Fruit fly (Drosophila melanogaster) whole organism, embryonic: ENCODE measurements around the gene CG9389.
A peak's percentile ranks its signal among the peaks of the same experiment; 100 is the strongest.

ENCODE experiments used
- Antp ChIP-seq: fragments of 200-800 bp; sonication (Bioruptor generic); optimal IDR thresholded peaks from 3 replicates; lab custom pipeline; 2016; ENCODE audit warnings: missing biosample characterization, missing genetic modification characterization
- Asciz ChIP-seq: fragments of 200-800 bp; sonication (Bioruptor generic); optimal IDR thresholded peaks from 2 replicates; lab custom pipeline; 2017; ENCODE audit warnings: missing biosample characterization, mild to moderate bottlenecking, missing genetic modification characterization, missing genetic modification reagents
- Bgb ChIP-seq: fragments of 200-800 bp; sonication (Bioruptor generic); IDR thresholded peaks from 2 replicates; pipeline ENCODE4 v1.3.6; 2022; ENCODE audit warnings: missing biosample characterization, missing genetic modification characterization; ENCODE audit not compliant: partially characterized antibody
- CG12659 ChIP-seq: fragments of 200-800 bp; sonication (Bioruptor generic); optimal IDR thresholded peaks from 3 replicates; lab custom pipeline; 2017; ENCODE audit warnings: mild to moderate bottlenecking, missing biosample characterization, missing genetic modification reagents, missing genetic modification characterization
- CG14667 ChIP-seq: fragments of 200-800 bp; sonication (Bioruptor generic); IDR thresholded peaks from 2 replicates; pipeline ENCODE4 v1.3.6; 2022; ENCODE audit warnings: missing biosample characterization, missing genetic modification characterization
- CG15479 ChIP-seq: fragments of 200-800 bp; sonication (Bioruptor generic); optimal IDR thresholded peaks from 3 replicates; lab custom pipeline; 2019; ENCODE audit warnings: missing biosample characterization, mild to moderate bottlenecking, missing genetic modification characterization, moderate library complexity
- CG17361 ChIP-seq: fragments of 200-800 bp; sonication (Bioruptor generic); IDR thresholded peaks from 3 replicates; pipeline ENCODE4 v1.3.6; 2022; ENCODE audit warnings: missing biosample characterization, missing genetic modification characterization
- CG18476 ChIP-seq: fragments of 200-800 bp; sonication (Bioruptor generic); optimal IDR thresholded peaks from 2 replicates; lab custom pipeline; 2016; ENCODE audit warnings: missing biosample characterization, mild to moderate bottlenecking, missing genetic modification characterization
- CG2199 ChIP-seq: fragments of 200-800 bp; sonication (Bioruptor generic); IDR thresholded peaks from 3 replicates; pipeline ENCODE4 v1.3.6; 2022; ENCODE audit warnings: missing biosample characterization, missing genetic modification characterization
- CG32772 ChIP-seq: fragments of 200-800 bp; sonication (Bioruptor generic); IDR thresholded peaks from 2 replicates; pipeline ENCODE4 v1.3.6; 2022; ENCODE audit warnings: missing biosample characterization, missing genetic modification characterization
- CG3838 ChIP-seq: fragments of 200-800 bp; sonication (Bioruptor generic); optimal IDR thresholded peaks from 3 replicates; lab custom pipeline; 2016; ENCODE audit warnings: missing biosample characterization, missing genetic modification characterization
- CG4360 ChIP-seq: fragments of 200-800 bp; sonication (Bioruptor generic); IDR thresholded peaks from 2 replicates; pipeline ENCODE4 v1.3.6; 2022; ENCODE audit warnings: missing biosample characterization, missing genetic modification characterization
- CG4617 ChIP-seq: fragments of 200-800 bp; sonication (Bioruptor generic); optimal IDR thresholded peaks from 3 replicates; lab custom pipeline; 2016; ENCODE audit warnings: missing biosample characterization, missing genetic modification characterization, borderline replicate concordance
- CG4854 ChIP-seq: fragments of 200-800 bp; sonication (Bioruptor generic); optimal IDR thresholded peaks from 2 replicates; lab custom pipeline; 2016; ENCODE audit warnings: missing biosample characterization, missing genetic modification characterization, inconsistent platforms
- CG5953 ChIP-seq: fragments of 200-800 bp; sonication (Bioruptor generic); IDR thresholded peaks from 2 replicates; pipeline ENCODE4 v1.3.6; 2022; ENCODE audit warnings: missing biosample characterization, missing genetic modification characterization
- CG6765 ChIP-seq: fragments of 200-800 bp; sonication (Bioruptor generic); optimal IDR thresholded peaks from 3 replicates; lab custom pipeline; 2017; ENCODE audit warnings: missing biosample characterization, mild to moderate bottlenecking, missing genetic modification characterization
- CG8478 ChIP-seq: fragments of >200 bp; optimal IDR thresholded peaks from 2 replicates; lab custom pipeline; 2018
- CTCF ChIP-seq: fragments of 200-800 bp; sonication (Bioruptor generic); optimal IDR thresholded peaks from 2 replicates; lab custom pipeline; 2017; ENCODE audit warnings: missing biosample characterization, mild to moderate bottlenecking, missing genetic modification characterization, moderate library complexity
- CrebB ChIP-seq: fragments of 200-800 bp; sonication (Bioruptor generic); optimal IDR thresholded peaks from 3 replicates; lab custom pipeline; 2018; ENCODE audit warnings: missing biosample characterization, mild to moderate bottlenecking, missing genetic modification characterization
- D19B ChIP-seq: fragments of 200-800 bp; sonication (Bioruptor generic); optimal IDR thresholded peaks from 2 replicates; lab custom pipeline; 2017; ENCODE audit warnings: missing biosample characterization, mild to moderate bottlenecking, missing genetic modification characterization
- Dbx ChIP-seq: fragments of 200-800 bp; sonication (Bioruptor generic); IDR thresholded peaks from 3 replicates; pipeline ENCODE4 v1.3.6; 2022; ENCODE audit warnings: missing biosample characterization, missing genetic modification characterization
- Deaf1 ChIP-seq: fragments of 200-800 bp; optimal IDR thresholded peaks from 3 replicates; lab custom pipeline; 2019; ENCODE audit warnings: missing biosample characterization, mild to moderate bottlenecking, missing genetic modification characterization, moderate library complexity
- Gug ChIP-seq: fragments of 200-800 bp; sonication (Bioruptor generic); IDR thresholded peaks from 4 replicates; pipeline ENCODE4 v1.3.6; 2022; ENCODE audit warnings: missing biosample characterization, missing genetic modification characterization
- Med ChIP-seq: fragments of 200-800 bp; sonication (Bioruptor generic); peaks from one replicate; lab custom pipeline; 2016; ENCODE audit warnings: missing biosample characterization, missing genetic modification characterization, mild to moderate bottlenecking, inconsistent platforms, moderate library complexity
- NK7.1 ChIP-seq: fragments of 200-800 bp; sonication (Bioruptor generic); optimal IDR thresholded peaks from 3 replicates; lab custom pipeline; 2016; ENCODE audit warnings: missing biosample characterization, missing genetic modification characterization
- Nf-YB ChIP-seq: fragments of 200-800 bp; sonication (Bioruptor generic); optimal IDR thresholded peaks from 3 replicates; lab custom pipeline; 2019; ENCODE audit warnings: missing biosample characterization, mild to moderate bottlenecking, missing genetic modification characterization, moderate library complexity
- Pdp1 ChIP-seq, 2 experiments: fragments of 200-800 bp; sonication (Bioruptor generic); optimal IDR thresholded peaks; 3 replicates each; lab custom pipeline; 2016; ENCODE audit warnings: missing biosample characterization in 2 of 2, missing genetic modification characterization in 2 of 2, mild to moderate bottlenecking in 1 of 2, moderate library complexity in 1 of 2
- Poxn ChIP-seq: fragments of 200-800 bp; sonication (Bioruptor generic); IDR thresholded peaks from 2 replicates; pipeline ENCODE4 v1.3.6; 2022; ENCODE audit warnings: missing biosample characterization, missing genetic modification characterization
- al ChIP-seq: fragments of 200-800 bp; sonication (Bioruptor generic); IDR thresholded peaks from 2 replicates; pipeline ENCODE4 v1.3.6; 2022; ENCODE audit warnings: missing biosample characterization, missing genetic modification characterization
- cad ChIP-seq: fragments of >200 bp; optimal IDR thresholded peaks from 2 replicates; lab custom pipeline; 2017; ENCODE audit warnings: missing biosample characterization, missing genetic modification characterization
- croc ChIP-seq: fragments of 200-800 bp; sonication (Bioruptor generic); conservative IDR thresholded peaks from 3 replicates; pipeline ENCODE4 v1.3.6; 2022; ENCODE audit warnings: missing biosample characterization, missing genetic modification characterization
- dpn ChIP-seq, 2 experiments: fragments of 200-800 bp; sonication (Bioruptor generic); optimal IDR thresholded peaks; 3 replicates each; lab custom pipeline; 2016; ENCODE audit warnings: missing biosample characterization in 2 of 2, missing genetic modification characterization in 2 of 2
- emc ChIP-seq: fragments of 200-800 bp; sonication (Bioruptor generic); optimal IDR thresholded peaks from 2 replicates; lab custom pipeline; 2016; ENCODE audit warnings: missing biosample characterization, missing genetic modification characterization
- esg ChIP-seq: fragments of 200-800 bp; sonication (Bioruptor generic); conservative IDR thresholded peaks from 2 replicates; pipeline ENCODE4 v1.3.6; 2022; ENCODE audit warnings: missing biosample characterization, missing genetic modification characterization
- ewg ChIP-seq: fragments of 200-800 bp; sonication (Bioruptor generic); optimal IDR thresholded peaks from 3 replicates; lab custom pipeline; 2017; ENCODE audit warnings: mild to moderate bottlenecking, missing biosample characterization, missing genetic modification reagents, missing genetic modification characterization
- gfzf ChIP-seq: fragments of 200-800 bp; sonication (Bioruptor generic); optimal IDR thresholded peaks from 2 replicates; lab custom pipeline; 2016; ENCODE audit warnings: missing biosample characterization, mild to moderate bottlenecking, missing genetic modification characterization, moderate library complexity
- grn ChIP-seq: fragments of 200-800 bp; sonication (Bioruptor generic); optimal IDR thresholded peaks from 3 replicates; lab custom pipeline; 2017; ENCODE audit warnings: missing biosample characterization, missing genetic modification characterization
- gro ChIP-seq: fragments of 200-800 bp; sonication (Bioruptor generic); optimal IDR thresholded peaks from 2 replicates; lab custom pipeline; 2016; ENCODE audit warnings: missing biosample characterization, missing genetic modification characterization
- gsb ChIP-seq: fragments of 200-800 bp; sonication (Bioruptor generic); IDR thresholded peaks from 2 replicates; pipeline ENCODE4 v1.3.6; 2022; ENCODE audit warnings: missing biosample characterization, missing genetic modification characterization
- pfk ChIP-seq: fragments of 200-800 bp; sonication (Bioruptor generic); optimal IDR thresholded peaks from 2 replicates; lab custom pipeline; 2018; ENCODE audit warnings: missing biosample characterization, mild to moderate bottlenecking, missing genetic modification characterization, moderate library complexity
- prd ChIP-seq, 3 experiments: fragments of >200 bp in 2 of 3; fragments of 200-800 bp in 1 of 3; sonication (Bioruptor generic) in 1 of 3; optimal IDR thresholded peaks in 2 of 3; IDR thresholded peaks in 1 of 3; 2 replicates in 2 of 3; 3 replicates in 1 of 3; pipeline versions ENCODE4 v1.3.6 to Lab custom; 2017 to 2022; ENCODE audit warnings: missing biosample characterization in 1 of 3, missing genetic modification characterization in 1 of 3
- salm ChIP-seq: fragments of 200-800 bp; sonication (Bioruptor generic); optimal IDR thresholded peaks from 2 replicates; lab custom pipeline; 2018; ENCODE audit warnings: missing biosample characterization, mild to moderate bottlenecking, missing genetic modification characterization
- sens ChIP-seq: fragments of 200-800 bp; sonication (Bioruptor generic); peaks from one replicate; lab custom pipeline; 2016; ENCODE audit warnings: missing biosample characterization, missing genetic modification characterization
- seq ChIP-seq: fragments of 200-800 bp; sonication (Bioruptor generic); IDR thresholded peaks from 2 replicates; pipeline ENCODE4 v1.3.6; 2022; ENCODE audit warnings: missing biosample characterization, missing genetic modification characterization
- sna ChIP-seq: fragments of 200-800 bp; sonication (Bioruptor generic); IDR thresholded peaks from 2 replicates; pipeline ENCODE4 v1.3.6; 2022; ENCODE audit warnings: missing biosample characterization, missing genetic modification characterization; ENCODE audit not compliant: partially characterized antibody
- stc ChIP-seq: fragments of 200-800 bp; sonication (Bioruptor generic); IDR thresholded peaks from 2 replicates; pipeline ENCODE4 v1.3.6; 2022; ENCODE audit warnings: missing biosample characterization, missing genetic modification characterization
- stwl ChIP-seq: fragments of 200-800 bp; sonication (Bioruptor generic); optimal IDR thresholded peaks from 3 replicates; lab custom pipeline; 2018; ENCODE audit warnings: missing biosample characterization, mild to moderate bottlenecking, missing genetic modification characterization, moderate library complexity
- trh ChIP-seq: fragments of 200-800 bp; sonication (Bioruptor generic); optimal IDR thresholded peaks from 2 replicates; lab custom pipeline; 2016; ENCODE audit warnings: missing biosample characterization, missing genetic modification characterization
- tup ChIP-seq: fragments of 200-800 bp; sonication (Bioruptor generic); optimal IDR thresholded peaks from 2 replicates; lab custom pipeline; 2016; ENCODE audit warnings: missing biosample characterization, mild to moderate bottlenecking, missing genetic modification characterization, moderate library complexity
- vvl ChIP-seq: fragments of 200-800 bp; sonication (Bioruptor generic); IDR thresholded peaks from 2 replicates; pipeline ENCODE4 v1.3.6; 2022; ENCODE audit warnings: missing biosample characterization, missing genetic modification characterization
- yki ChIP-seq: fragments of >200 bp; optimal IDR thresholded peaks from 3 replicates; lab custom pipeline; 2018

Gene CG9389

dm6 chr3L:21267862-21268385 is 2.5 kb downstream of the CG9389 start, which contains the start of gene CG9391 (continued):
- TF ChIP-seq CG12659 (GFP tag; lab: Kevin White, UChicago) (peak; percentile 4), CG5953 (GFP tag; lab: Robert Waterston, UW) (no peak), CG17361 (GFP tag; lab: Robert Waterston, UW) (0 out of 3 replicates have a peak, but pooled peaks have one; percentile 10), Poxn (no peak), stc (no peak), Gug (GFP tag; lab: Robert Waterston, UW) (no peak), gfzf (GFP tag; lab: Kevin White, UChicago) (peak; percentile 68), CG4854 (GFP tag; lab: Kevin White, UChicago) (no peak), Antp (GFP tag; lab: Kevin White, UChicago) (no peak), esg (GFP tag; lab: Robert Waterston, UW) (no peak), Nf-YB (GFP tag; lab: Kevin White, UChicago) (peak; percentile 23), seq (no peak), Pdp1 (GFP tag; optimal IDR thresholded peaks at IDR 0.05; lab: Kevin White, UChicago) (peak in 1 of 2 experiments; percentile 68), sna (no peak), cad (GFP tag; lab: Kevin White, UChicago) (no peak)

- TF ChIP-seq CG32772 (GFP tag; lab: Robert Waterston, UW) (no peak), CrebB (no peak), CG4360 (no peak), salm (tag; lab: Kevin White, UChicago) (no peak), croc (GFP tag; lab: Robert Waterston, UW) (no peak), CG8478 (lab: Kevin White, UChicago) (no peak), gro (no peak), dpn (GFP tag; optimal IDR thresholded peaks at IDR 0.05; lab: Kevin White, UChicago) (no peak), pfk (GFP tag; lab: Kevin White, UChicago) (no peak), CG3838 (GFP tag; lab: Kevin White, UChicago) (no peak), al (GFP tag; lab: Robert Waterston, UW) (no peak), NK7.1 (GFP tag; lab: Kevin White, UChicago) (no peak), tup (GFP tag; lab: Kevin White, UChicago) (no peak), D19B (GFP tag; lab: Kevin White, UChicago) (peak; percentile 58), Deaf1 (tag; lab: Kevin White, UChicago) (no peak), emc (no peak), CG14667 (GFP tag; lab: Robert Waterston, UW) (no peak), sens (GFP tag; lab: Kevin White, UChicago) (peak; percentile 20), yki (lab: Kevin White, UChicago) (no peak), CG15479 (GFP tag; lab: Kevin White, UChicago) (peak; percentile 82), CG18476 (GFP tag; lab: Kevin White, UChicago) (no peak), ewg (no peak), CG4617 (no peak), gsb (GFP tag; lab: Robert Waterston, UW) (no peak)
Measured at dm6 chr3L:21266101-21266656, 4.2 kb downstream of the CG9389 start.

dm6 chr3L:21262426-21262825 is 8.0 kb downstream of the CG9389 start:
- TF ChIP-seq CG6765 (GFP tag; lab: Kevin White, UChicago): peak; percentile 31
- TF ChIP-seq CG2199 (GFP tag; lab: Robert Waterston, UW): peak; percentile 57; the same call in 2 of the 3 replicates
- TF ChIP-seq Nf-YB (GFP tag; lab: Kevin White, UChicago): no peak
- TF ChIP-seq vvl (GFP tag; lab: Robert Waterston, UW): peak; percentile 55; the same call in 1 of the 2 replicates
- peak; percentile 41 for TF ChIP-seq grn (GFP tag; lab: Kevin White, UChicago)
- 0 out of 3 replicates have a peak, but pooled peaks have one; percentile 7 for TF ChIP-seq Dbx (GFP tag; lab: Robert Waterston, UW)
- TF ChIP-seq Bgb (GFP tag; lab: Robert Waterston, UW): peak; percentile 45
- TF ChIP-seq Asciz (GFP tag; lab: Kevin White, UChicago): peak; percentile 12
- peak; percentile 21 for TF ChIP-seq stwl (tag; lab: Kevin White, UChicago)
- TF ChIP-seq prd (optimal IDR thresholded peaks at IDR 0.05; lab: Kevin White, UChicago): no peak
- no peak for TF ChIP-seq prd (GFP tag; IDR thresholded peaks at IDR 0.05; lab: Robert Waterston, UW)
- peak; percentile 17 for TF ChIP-seq Med (GFP tag; lab: Kevin White, UChicago)
- TF ChIP-seq trh: no peak
- peak; percentile 33 for TF ChIP-seq D19B (GFP tag; lab: Kevin White, UChicago)
- TF ChIP-seq CTCF (GFP tag; lab: Kevin White, UChicago): peak; percentile 72
